Worm (Caenorhabditis elegans) whole organism, L4/young adult: Measurements from ENCODE around the gene K10C9.4.

Experiments
- W03F9.2 ChIP-seq: fragments of 150-350 bp; optimal IDR thresholded peaks from 2 replicates; lab custom pipeline; 2014; ENCODE audit warnings: missing biosample characterization, missing genetic modification characterization
- dao-5 ChIP-seq: sonication (generic microtip); optimal IDR thresholded peaks from 2 replicates; lab custom pipeline; 2016; ENCODE audit warnings: missing genotype, missing genetic modification characterization, moderate library complexity, missing compliant biosample characterization
- him-1 ChIP-seq: sonication (generic microtip); optimal IDR thresholded peaks from 2 replicates; lab custom pipeline; 2016; ENCODE audit warnings: missing genotype, missing genetic modification reagents, missing genetic modification characterization, missing compliant biosample characterization

ce11 chrV:1074946-1075345 lies 22.1 kb upstream of the K10C9.4 start, which contains the start of gene K10C9.1:
- TF ChIP-seq him-1 (tag; lab: Kevin White, UChicago) (no peak), dao-5 (tag; lab: Kevin White, UChicago) (no peak), W03F9.2 (no peak)
